Fruit fly (Drosophila melanogaster) whole organism, adult: ENCODE results near the gene apn.

Experiments used
- CG11617 ChIP-seq: fragments of 200-800 bp; sonication (Bioruptor generic); optimal IDR thresholded peaks from 2 replicates; lab custom pipeline; 2017; ENCODE audit warnings: mild to moderate bottlenecking, missing biosample characterization, missing genetic modification reagents, missing genetic modification characterization
- CG12768 ChIP-seq: fragments of 200-800 bp; sonication (Bioruptor generic); optimal IDR thresholded peaks from 2 replicates; lab custom pipeline; 2017; ENCODE audit warnings: missing biosample characterization, missing genetic modification characterization, mild to moderate bottlenecking, moderate library complexity, missing genetic modification reagents
- CG5204 ChIP-seq: fragments of 200-800 bp; sonication (Bioruptor generic); optimal IDR thresholded peaks from 2 replicates; lab custom pipeline; 2016; ENCODE audit warnings: missing biosample characterization, missing genetic modification characterization
- CG7045 ChIP-seq: fragments of 200-800 bp; sonication (Bioruptor generic); optimal IDR thresholded peaks from 2 replicates; lab custom pipeline; 2017; ENCODE audit warnings: missing biosample characterization, mild to moderate bottlenecking, missing genetic modification characterization
- Crg-1 ChIP-seq: fragments of 200-800 bp; sonication (Bioruptor generic); optimal IDR thresholded peaks from 2 replicates; lab custom pipeline; 2016; ENCODE audit warnings: missing biosample characterization, missing genetic modification characterization
- Hr96 ChIP-seq: fragments of 200-800 bp; sonication (Bioruptor generic); optimal IDR thresholded peaks from 2 replicates; lab custom pipeline; 2016; ENCODE audit warnings: missing biosample characterization, missing genetic modification characterization
- bab1 ChIP-seq: fragments of 200-800 bp; sonication (Bioruptor generic); optimal IDR thresholded peaks from 3 replicates; lab custom pipeline; 2019; ENCODE audit warnings: missing biosample characterization, mild to moderate bottlenecking, missing genetic modification characterization, moderate library complexity
- cic ChIP-seq: fragments of 200-800 bp; sonication (Bioruptor generic); optimal IDR thresholded peaks from 2 replicates; lab custom pipeline; 2017; ENCODE audit warnings: missing biosample characterization, mild to moderate bottlenecking, missing genetic modification characterization, moderate library complexity

dm6 chr3R:13293148-13293756, 4.6 kb upstream of the apn start, which contains the start of gene wntD:
- TF ChIP-seq CG12768 (GFP tag; lab: Kevin White, UChicago) = no peak
- no peak for TF ChIP-seq bab1 (GFP tag; lab: Kevin White, UChicago)
- no peak for TF ChIP-seq CG5204 (GFP tag; lab: Kevin White, UChicago)
- TF ChIP-seq cic (GFP tag; lab: Kevin White, UChicago) = no peak
- no peak for TF ChIP-seq Hr96 (GFP tag; lab: Kevin White, UChicago)
- no peak for TF ChIP-seq Crg-1 (GFP tag; lab: Kevin White, UChicago)
- TF ChIP-seq CG7045 (GFP tag; lab: Kevin White, UChicago) = no peak
- no peak for TF ChIP-seq CG11617 (GFP tag; lab: Kevin White, UChicago)
